Worm (Caenorhabditis elegans) whole organism, L4 larva: Measurements from ENCODE around the gene imb-2.

Experiments
- D1046.2 ChIP-seq: fragments of 200-800 bp; sonication (Bioruptor generic); IDR thresholded peaks from 2 replicates; pipeline ENCODE4 v1.3.6; 2022; ENCODE audit warnings: missing genetic modification characterization, missing compliant biosample characterization
- F10B5.3 ChIP-seq: sonication (generic microtip); optimal IDR thresholded peaks from 2 replicates; lab custom pipeline; 2016; ENCODE audit warnings: mild to moderate bottlenecking, missing genetic modification characterization, missing compliant biosample characterization
- F26F4.8 ChIP-seq: fragments of 200-800 bp; sonication (Bioruptor generic); conservative IDR thresholded peaks from 2 replicates; pipeline ENCODE4 v1.3.6; 2022; ENCODE audit warnings: missing genetic modification characterization, missing compliant biosample characterization
- F44E2.7 ChIP-seq: fragments of 200-800 bp; sonication (Bioruptor generic); IDR thresholded peaks from 2 replicates; pipeline ENCODE4 v2.1.2; 2022; ENCODE audit warnings: missing genetic modification characterization, missing compliant biosample characterization
- F49E8.2 ChIP-seq: sonication (generic microtip); optimal IDR thresholded peaks from 2 replicates; lab custom pipeline; 2016; ENCODE audit warnings: missing compliant biosample characterization, mild to moderate bottlenecking, missing genetic modification characterization, borderline replicate concordance
- Y105C5A.15 ChIP-seq: fragments of 200-800 bp; sonication (Bioruptor generic); IDR thresholded peaks from 2 replicates; pipeline ENCODE4 v1.3.6; 2022; ENCODE audit warnings: missing genetic modification characterization, missing compliant biosample characterization
- ZK546.5 ChIP-seq, 2 experiments: sonication (generic microtip); optimal IDR thresholded peaks; 2 replicates each; lab custom pipeline; 2017; ENCODE audit warnings: missing biosample characterization in 2 of 2, missing genetic modification characterization in 2 of 2
- aha-1 ChIP-seq: fragments of 150-350 bp; peaks from one replicate; lab custom pipeline; 2014; ENCODE audit warnings: missing biosample characterization, missing genetic modification characterization
- aly-2 ChIP-seq: sonication (generic microtip); optimal IDR thresholded peaks from 2 replicates; lab custom pipeline; 2018; ENCODE audit warnings: missing biosample characterization, missing genetic modification characterization
- arid-1 ChIP-seq: fragments of 200-800 bp; sonication (Bioruptor generic); conservative IDR thresholded peaks from 2 replicates; pipeline ENCODE4 v1.3.6; 2022; ENCODE audit warnings: missing genetic modification reagents, missing genetic modification characterization, missing compliant biosample characterization
- ceh-28 ChIP-seq: fragments of 150-350 bp; optimal IDR thresholded peaks from 2 replicates; lab custom pipeline; 2014; ENCODE audit warnings: missing biosample characterization, missing genetic modification reagents, missing genetic modification characterization
- ceh-32 ChIP-seq: sonication (generic microtip); optimal IDR thresholded peaks from 2 replicates; lab custom pipeline; 2016; ENCODE audit warnings: mild to moderate bottlenecking, missing genetic modification characterization, missing compliant biosample characterization; ENCODE audit not compliant: poor library complexity
- ceh-62 ChIP-seq: sonication (generic microtip); optimal IDR thresholded peaks from 2 replicates; lab custom pipeline; 2017; ENCODE audit warnings: missing biosample characterization, missing genetic modification characterization
- ctbp-1 ChIP-seq: fragments of 200-800 bp; sonication (Bioruptor generic); IDR thresholded peaks from 2 replicates; pipeline ENCODE4 v1.3.6; 2022; ENCODE audit warnings: missing genetic modification reagents, missing genetic modification characterization, missing compliant biosample characterization
- dmd-9 ChIP-seq: fragments of 200-800 bp; sonication (Bioruptor generic); IDR thresholded peaks from 2 replicates; pipeline ENCODE4 v1.3.6; 2022; ENCODE audit warnings: missing genetic modification reagents, missing genetic modification characterization, missing compliant biosample characterization
- dve-1 ChIP-seq: sonication (generic microtip); optimal IDR thresholded peaks from 2 replicates; lab custom pipeline; 2017; ENCODE audit warnings: antibody characterized with exemption, mild to moderate bottlenecking, missing genetic modification characterization, missing compliant biosample characterization; ENCODE audit not compliant: insufficient read depth
- egl-27 ChIP-seq: sonication (generic microtip); optimal IDR thresholded peaks from 3 replicates; lab custom pipeline; 2017; ENCODE audit warnings: missing biosample characterization, missing genetic modification reagents, missing genetic modification characterization
- egl-43 ChIP-seq: fragments of 200-800 bp; sonication (Bioruptor generic); IDR thresholded peaks from 2 replicates; pipeline ENCODE4 v1.3.6; 2022; ENCODE audit warnings: missing genetic modification reagents, missing genetic modification characterization, missing compliant biosample characterization
- gei-8 ChIP-seq: fragments of 200-800 bp; sonication (Bioruptor generic); optimal IDR thresholded peaks from 2 replicates; lab custom pipeline; 2018; ENCODE audit warnings: mild to moderate bottlenecking, missing genetic modification characterization, missing compliant biosample characterization
- hlh-30 ChIP-seq: sonication (generic microtip); optimal IDR thresholded peaks from 2 replicates; lab custom pipeline; 2017; ENCODE audit warnings: antibody characterized with exemption, mild to moderate bottlenecking, missing genetic modification characterization, missing compliant biosample characterization; ENCODE audit not compliant: insufficient read depth
- lin-15B ChIP-seq: fragments of 150-350 bp; sonication (generic microtip); optimal IDR thresholded peaks from 3 replicates; lab custom pipeline; 2014; ENCODE audit warnings: missing biosample characterization, missing genetic modification characterization
- lir-3 ChIP-seq: sonication (generic microtip); optimal IDR thresholded peaks from 2 replicates; lab custom pipeline; 2016; ENCODE audit warnings: mild to moderate bottlenecking, missing genetic modification characterization, missing compliant biosample characterization
- mdl-1 ChIP-seq, 2 experiments: fragments of 150-350 bp in 1 of 2; sonication (generic microtip) in 1 of 2; optimal IDR thresholded peaks; 2 replicates each; lab custom pipeline; 2014 to 2017; ENCODE audit warnings: missing biosample characterization in 2 of 2, missing genetic modification characterization in 2 of 2
- mdt-29 ChIP-seq: fragments of 200-800 bp; sonication (Bioruptor generic); IDR thresholded peaks from 2 replicates; pipeline ENCODE4 v1.3.6; 2022; ENCODE audit warnings: missing genetic modification reagents, missing genetic modification characterization, missing compliant biosample characterization
- mes-2 ChIP-seq: sonication (generic microtip); optimal IDR thresholded peaks from 2 replicates; lab custom pipeline; 2016; ENCODE audit warnings: missing genotype, mild to moderate bottlenecking, missing genetic modification characterization, missing compliant biosample characterization; ENCODE audit not compliant: poor library complexity, severe bottlenecking
- nhr-10 ChIP-seq: fragments of 150-350 bp; optimal IDR thresholded peaks from 2 replicates; lab custom pipeline; 2014; ENCODE audit warnings: missing biosample characterization, missing genetic modification characterization
- nhr-237 ChIP-seq: sonication (generic microtip); optimal IDR thresholded peaks from 2 replicates; lab custom pipeline; 2017; ENCODE audit warnings: missing biosample characterization, missing genetic modification characterization
- nhr-42 ChIP-seq: fragments of 200-800 bp; sonication (Bioruptor generic); IDR thresholded peaks from 2 replicates; pipeline ENCODE4 v1.3.6; 2022; ENCODE audit warnings: missing genetic modification characterization, missing compliant biosample characterization
- nhr-48 ChIP-seq: sonication (generic microtip); optimal IDR thresholded peaks from 2 replicates; lab custom pipeline; 2016; ENCODE audit warnings: mild to moderate bottlenecking, missing genetic modification characterization, missing compliant biosample characterization
- nhr-76 ChIP-seq: fragments of 150-350 bp; optimal IDR thresholded peaks from 2 replicates; lab custom pipeline; 2014; ENCODE audit warnings: missing biosample characterization, missing genetic modification characterization
- php-3 ChIP-seq: fragments of 200-800 bp; sonication (Bioruptor generic); IDR thresholded peaks from 2 replicates; pipeline ENCODE4 v1.3.6; 2022; ENCODE audit warnings: missing genetic modification reagents, missing genetic modification characterization, missing compliant biosample characterization
- pqm-1 ChIP-seq: sonication (generic microtip); optimal IDR thresholded peaks from 2 replicates; lab custom pipeline; 2017; ENCODE audit warnings: missing biosample characterization, missing genetic modification characterization
- rbr-2 ChIP-seq: sonication (generic microtip); optimal IDR thresholded peaks from 2 replicates; lab custom pipeline; 2016; ENCODE audit warnings: missing genotype, missing genetic modification characterization, missing compliant biosample characterization
- set-16 ChIP-seq: fragments of 200-800 bp; sonication (Bioruptor generic); IDR thresholded peaks from 2 replicates; pipeline ENCODE4 v1.3.6; 2022; ENCODE audit warnings: missing genetic modification reagents, missing genetic modification characterization, missing compliant biosample characterization
- unc-130 ChIP-seq: sonication (generic microtip); optimal IDR thresholded peaks from 2 replicates; lab custom pipeline; 2016; ENCODE audit warnings: missing genetic modification reagents, missing genetic modification characterization, missing compliant biosample characterization
- unc-62 ChIP-seq, 3 experiments: fragments of 150-350 bp in 1 of 3; sonication (generic microtip); optimal IDR thresholded peaks in 2 of 3; peaks in 1 of 3; 1 replicate in 1 of 3; 2 replicates in 2 of 3; lab custom pipeline; 2014 to 2017; ENCODE audit warnings: missing biosample characterization in 3 of 3, missing genetic modification characterization in 3 of 3, missing genetic modification reagents in 3 of 3, missing genotype in 1 of 3
- vab-7 ChIP-seq: fragments of 200-800 bp; sonication (Bioruptor generic); IDR thresholded peaks from 2 replicates; pipeline ENCODE4 v1.3.6; 2022; ENCODE audit warnings: missing genetic modification reagents, missing genetic modification characterization, missing compliant biosample characterization
- zag-1 ChIP-seq: fragments of 150-350 bp; optimal IDR thresholded peaks from 2 replicates; lab custom pipeline; 2014; ENCODE audit warnings: missing biosample characterization, missing genetic modification characterization
- zfp-3 ChIP-seq: fragments of 200-800 bp; sonication (Bioruptor generic); conservative IDR thresholded peaks from 2 replicates; pipeline ENCODE4 v1.3.6; 2022; ENCODE audit warnings: missing genetic modification reagents, missing genetic modification characterization, missing compliant biosample characterization
- zip-2 ChIP-seq: fragments of 150-350 bp; optimal IDR thresholded peaks from 2 replicates; lab custom pipeline; 2014; ENCODE audit warnings: missing biosample characterization, missing genetic modification characterization

imb-2 gene

DNA sequence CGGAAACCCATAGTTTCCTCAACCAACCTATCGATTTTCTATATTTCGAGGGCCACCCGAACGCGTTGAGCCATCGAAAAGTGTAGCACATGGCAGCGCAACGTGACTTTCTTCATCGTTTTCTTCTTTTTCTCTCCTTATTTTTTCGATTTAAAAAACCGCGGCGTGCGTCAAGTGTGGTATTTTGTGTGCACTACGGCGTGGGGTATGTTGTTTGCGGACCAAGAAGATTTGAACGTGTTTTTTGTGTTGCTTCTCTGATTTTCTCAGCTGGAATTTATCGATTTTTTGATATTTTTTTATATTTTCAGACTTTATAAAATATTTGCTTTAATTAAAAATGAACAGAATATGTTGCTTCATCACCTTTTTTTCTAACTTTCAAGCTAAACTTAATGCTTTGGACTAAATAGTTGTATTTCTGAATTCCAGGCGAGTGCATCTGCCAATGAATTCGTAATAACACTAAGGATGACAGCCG, 7.5 kb upstream of the imb-2 start, which contains the start of the genes agl-1 and pfs-2 (continued):
- TF ChIP-seq gei-8 (GFP tag; lab: Kevin White, UChicago) (no peak), lir-3 (tag; lab: Kevin White, UChicago) (no peak), rbr-2 (tag; lab: Kevin White, UChicago) (peak; percentile 68), pqm-1 (tag; lab: Kevin White, UChicago) (no peak), php-3 (GFP tag; lab: Robert Waterston, UW) (no peak), arid-1 (GFP tag; lab: Robert Waterston, UW) (no peak), aly-2 (tag; lab: Kevin White, UChicago) (no peak), mdl-1 (tag; optimal IDR thresholded peaks at IDR 0.05; lab: Kevin White, UChicago) (peak; percentile 10 to 85), dmd-9 (GFP tag; lab: Robert Waterston, UW) (no peak), mes-2 (tag; lab: Kevin White, UChicago) (peak; percentile 78), unc-130 (GFP tag; lab: Kevin White, UChicago) (no peak), aha-1 (tag; lab: Kevin White, UChicago) (peak; percentile 98), nhr-48 (no peak), nhr-76 (tag; lab: Kevin White, UChicago) (no peak), ctbp-1 (GFP tag; lab: Robert Waterston, UW) (no peak), F49E8.2 (tag; lab: Kevin White, UChicago) (no peak), F10B5.3 (tag; lab: Kevin White, UChicago) (no peak), zag-1 (tag; lab: Kevin White, UChicago) (no peak), hlh-30 (peak; percentile 95), zip-2 (tag; lab: Kevin White, UChicago) (no peak), nhr-237 (tag; lab: Kevin White, UChicago) (no peak), egl-27 (tag; lab: Kevin White, UChicago) (no peak), ceh-62 (tag; lab: Kevin White, UChicago) (no peak), Y105C5A.15 (GFP tag; lab: Robert Waterston, UW) (no peak), lin-15B (no peak), ceh-28 (peak; percentile 59), mdt-29 (GFP tag; lab: Robert Waterston, UW) (no peak), dve-1 (tag; lab: Kevin White, UChicago) (peak; percentile 59), vab-7 (GFP tag; lab: Robert Waterston, UW) (no peak), F26F4.8 (no peak), nhr-10 (tag; lab: Kevin White, UChicago) (no peak), ceh-32 (no peak), zfp-3 (GFP tag; lab: Robert Waterston, UW) (no peak; the same call in 1 of the 2 replicates)

ce11 chrII:14359007-14359406, 6.5 kb upstream of the imb-2 start:
- TF ChIP-seq aha-1 (tag; lab: Kevin White, UChicago) (peak; percentile 83), ZK546.5 (tag; optimal IDR thresholded peaks at IDR 0.05; lab: Kevin White, UChicago) (no peak), F44E2.7 (GFP tag; lab: Robert Waterston, UW) (no peak), unc-62 (GFP tag; optimal IDR thresholded peaks at IDR 0.05 in 1 of 2; lab: Kevin White, UChicago) (peak in 1 of 2 experiments; percentile 77), unc-62 (tag; optimal IDR thresholded peaks at IDR 0.05; lab: Kevin White, UChicago) (no peak), egl-43 (GFP tag; lab: Robert Waterston, UW) (no peak)

DNA sequence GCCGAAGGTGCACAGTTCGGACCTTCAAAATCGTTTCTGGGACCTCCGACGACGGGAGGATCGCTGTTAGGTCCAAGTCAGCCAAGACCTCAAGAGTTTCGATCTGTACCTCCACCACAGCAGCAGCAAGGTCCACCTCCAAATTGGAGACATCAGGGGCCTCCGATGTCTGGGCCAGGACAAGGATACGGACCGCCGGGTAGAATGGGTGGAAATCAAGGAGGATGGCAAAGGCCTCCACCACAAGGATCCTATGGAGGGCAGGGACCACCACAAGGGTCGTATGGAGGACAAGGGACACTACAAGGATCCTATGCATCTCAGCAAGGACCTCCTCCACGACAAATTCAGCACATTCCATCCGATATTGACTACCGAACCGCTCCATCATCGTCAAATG, 4.8 kb upstream of the imb-2 start:
- TF ChIP-seq egl-43 (GFP tag; lab: Robert Waterston, UW) (0 out of 2 replicates have a peak, but pooled peaks have one; percentile 27), D1046.2 (GFP tag; lab: Robert Waterston, UW) (0 out of 2 replicates have a peak, but pooled peaks have one; percentile 33), nhr-42 (GFP tag; lab: Robert Waterston, UW) (0 out of 2 replicates have a peak, but pooled peaks have one; percentile 4), set-16 (GFP tag; lab: Robert Waterston, UW) (peak; percentile 53; the same call in 1 of the 2 replicates), zfp-3 (GFP tag; lab: Robert Waterston, UW) (no peak)
